Worm (Caenorhabditis elegans) whole organism, L1 larva: Measurements from ENCODE around the gene ccd-5.
A peak's percentile ranks its signal among the peaks of the same experiment; 100 is the strongest.

ENCODE experiments used
- C16A3.4 ChIP-seq: fragments of 150-350 bp; optimal IDR thresholded peaks from 2 replicates; lab custom pipeline; 2014; ENCODE audit warnings: missing biosample characterization, missing genetic modification characterization
- Y116A8C.19 ChIP-seq: sonication (generic microtip); optimal IDR thresholded peaks from 2 replicates; lab custom pipeline; 2016; ENCODE audit warnings: missing compliant biosample characterization, missing genetic modification characterization, borderline replicate concordance
- aha-1 ChIP-seq: fragments of 150-350 bp; optimal IDR thresholded peaks from 2 replicates; lab custom pipeline; 2014; ENCODE audit warnings: missing biosample characterization, missing genetic modification characterization
- blmp-1 ChIP-seq: fragments of 150-350 bp; optimal IDR thresholded peaks from 2 replicates; lab custom pipeline; 2014; ENCODE audit warnings: missing biosample characterization, missing genetic modification characterization
- ceh-88 ChIP-seq: fragments of 200-800 bp; sonication (Bioruptor generic); IDR thresholded peaks from 2 replicates; pipeline ENCODE4 v1.3.6; 2022; ENCODE audit warnings: missing genetic modification characterization, missing compliant biosample characterization
- ceh-90 ChIP-seq: sonication (generic microtip); optimal IDR thresholded peaks from 2 replicates; lab custom pipeline; 2016; ENCODE audit warnings: missing genetic modification characterization, missing compliant biosample characterization
- ces-1 ChIP-seq: fragments of 150-350 bp; optimal IDR thresholded peaks from 2 replicates; lab custom pipeline; 2014; ENCODE audit warnings: missing biosample characterization, missing genetic modification reagents, missing genetic modification characterization
- dsc-1 ChIP-seq: sonication (generic microtip); optimal IDR thresholded peaks from 2 replicates; lab custom pipeline; 2016; ENCODE audit warnings: mild to moderate bottlenecking, missing genetic modification characterization, missing compliant biosample characterization
- efl-1 ChIP-seq, 4 experiments: fragments of 150-350 bp; optimal IDR thresholded peaks in 3 of 4; peaks in 1 of 4; 1 replicate in 1 of 4; 2 replicates in 3 of 4; lab custom pipeline; 2014; ENCODE audit warnings: missing biosample characterization in 2 of 4, missing genetic modification characterization in 2 of 4, missing genetic modification reagents in 2 of 4
- elt-2 ChIP-seq: sonication (generic microtip); optimal IDR thresholded peaks from 2 replicates; lab custom pipeline; 2016; ENCODE audit warnings: missing genetic modification characterization, mild to moderate bottlenecking, inconsistent platforms, missing compliant biosample characterization, missing genetic modification reagents
- elt-3 ChIP-seq, 6 experiments: fragments of 150-350 bp in 1 of 6; sonication (generic microtip); optimal IDR thresholded peaks; 2 replicates each; lab custom pipeline; 2017 to 2018; ENCODE audit warnings: missing biosample characterization in 6 of 6, missing genetic modification characterization in 6 of 6, inconsistent platforms in 1 of 6
- fkh-8 ChIP-seq: sonication (generic microtip); optimal IDR thresholded peaks from 2 replicates; lab custom pipeline; 2016; ENCODE audit warnings: mild to moderate bottlenecking, missing genetic modification characterization, missing compliant biosample characterization
- fos-1 ChIP-seq: fragments of 150-350 bp; optimal IDR thresholded peaks from 2 replicates; lab custom pipeline; 2014; ENCODE audit warnings: missing biosample characterization, missing genetic modification characterization
- grh-1 ChIP-seq: fragments of 200-800 bp; sonication (Bioruptor generic); IDR thresholded peaks from 2 replicates; pipeline ENCODE4 v1.3.6; 2022; ENCODE audit warnings: missing genetic modification reagents, missing genetic modification characterization, missing compliant biosample characterization
- hlh-4 ChIP-seq: sonication (generic microtip); optimal IDR thresholded peaks from 2 replicates; lab custom pipeline; 2016; ENCODE audit warnings: mild to moderate bottlenecking, missing genetic modification characterization, missing compliant biosample characterization
- hpl-2 ChIP-seq: fragments of 150-350 bp; optimal IDR thresholded peaks from 2 replicates; lab custom pipeline; 2014; ENCODE audit warnings: missing biosample characterization, missing genetic modification reagents, missing genetic modification characterization
- isw-1 ChIP-seq: fragments of 200-800 bp; sonication (Bioruptor generic); IDR thresholded peaks from 2 replicates; pipeline ENCODE4 v1.3.6; 2022; ENCODE audit warnings: missing genetic modification characterization, missing compliant biosample characterization
- jun-1 ChIP-seq: fragments of 150-350 bp; optimal IDR thresholded peaks from 2 replicates; lab custom pipeline; 2014; ENCODE audit warnings: missing biosample characterization, missing genetic modification reagents, missing genetic modification characterization
- lin-14 ChIP-seq: fragments of 200-800 bp; sonication (Bioruptor generic); optimal IDR thresholded peaks from 2 replicates; lab custom pipeline; 2018; ENCODE audit warnings: mild to moderate bottlenecking, missing genetic modification characterization, moderate library complexity, missing compliant biosample characterization
- lir-3 ChIP-seq: sonication (generic microtip); optimal IDR thresholded peaks from 2 replicates; lab custom pipeline; 2016; ENCODE audit warnings: mild to moderate bottlenecking, missing genetic modification characterization, moderate library complexity, missing compliant biosample characterization; ENCODE audit not compliant: poor library complexity
- lsy-2 ChIP-seq, 2 experiments: fragments of 150-350 bp; optimal IDR thresholded peaks; 2 replicates each; lab custom pipeline; 2014; ENCODE audit warnings: missing biosample characterization in 2 of 2, missing genetic modification characterization in 2 of 2
- mab-9 ChIP-seq: fragments of 200-800 bp; sonication (Bioruptor generic); IDR thresholded peaks from 2 replicates; pipeline ENCODE4 v1.3.6; 2022; ENCODE audit warnings: missing genetic modification reagents, missing genetic modification characterization, missing compliant biosample characterization
- mdl-1 ChIP-seq, 2 experiments: fragments of 150-350 bp; optimal IDR thresholded peaks; 2 replicates each; lab custom pipeline; 2014 to 2017; ENCODE audit warnings: missing biosample characterization in 2 of 2, missing genetic modification characterization in 2 of 2, inconsistent platforms in 1 of 2
- mef-2 ChIP-seq: fragments of 150-350 bp; optimal IDR thresholded peaks from 2 replicates; lab custom pipeline; 2014; ENCODE audit warnings: missing biosample characterization, missing genetic modification characterization
- nhr-19 ChIP-seq: fragments of 200-800 bp; sonication (Bioruptor generic); conservative IDR thresholded peaks from 2 replicates; pipeline ENCODE4 v1.3.6; 2022; ENCODE audit warnings: missing genetic modification characterization, missing compliant biosample characterization
- nhr-20 ChIP-seq: sonication (generic microtip); optimal IDR thresholded peaks from 2 replicates; lab custom pipeline; 2016; ENCODE audit warnings: mild to moderate bottlenecking, missing genetic modification characterization, missing compliant biosample characterization
- nhr-47 ChIP-seq: sonication (generic microtip); optimal IDR thresholded peaks from 2 replicates; lab custom pipeline; 2016; ENCODE audit warnings: mild to moderate bottlenecking, missing genetic modification characterization, moderate library complexity, missing compliant biosample characterization
- nhr-71 ChIP-seq: sonication (generic microtip); optimal IDR thresholded peaks from 2 replicates; lab custom pipeline; 2016; ENCODE audit warnings: mild to moderate bottlenecking, missing genetic modification characterization, moderate library complexity, missing compliant biosample characterization
- nhr-76 ChIP-seq: sonication (generic microtip); optimal IDR thresholded peaks from 2 replicates; lab custom pipeline; 2017; ENCODE audit warnings: missing biosample characterization, missing genetic modification characterization
- nhr-84 ChIP-seq: sonication (generic microtip); optimal IDR thresholded peaks from 2 replicates; lab custom pipeline; 2017; ENCODE audit warnings: missing biosample characterization, missing genetic modification characterization
- nhr-85 ChIP-seq: sonication (generic microtip); peaks from one replicate; lab custom pipeline; 2016; ENCODE audit warnings: missing genetic modification characterization, inconsistent platforms, missing compliant biosample characterization
- nhr-90 ChIP-seq: sonication (generic microtip); optimal IDR thresholded peaks from 2 replicates; lab custom pipeline; 2016; ENCODE audit warnings: mild to moderate bottlenecking, missing genetic modification characterization, missing compliant biosample characterization; ENCODE audit not compliant: poor library complexity
- pag-3 ChIP-seq: sonication (generic microtip); optimal IDR thresholded peaks from 2 replicates; lab custom pipeline; 2017; ENCODE audit warnings: missing genetic modification characterization, mild to moderate bottlenecking, missing compliant biosample characterization, antibody characterized with exemption, borderline replicate concordance; ENCODE audit not compliant: insufficient read depth
- pax-3 ChIP-seq: fragments of 200-800 bp; sonication (Bioruptor generic); optimal IDR thresholded peaks from 2 replicates; lab custom pipeline; 2018; ENCODE audit warnings: mild to moderate bottlenecking, missing genetic modification characterization, moderate library complexity, missing compliant biosample characterization
- pqm-1 ChIP-seq: sonication (generic microtip); optimal IDR thresholded peaks from 3 replicates; lab custom pipeline; 2017; ENCODE audit warnings: missing biosample characterization, missing genetic modification characterization
- skn-1 ChIP-seq: fragments of 150-350 bp; optimal IDR thresholded peaks from 2 replicates; lab custom pipeline; 2014; ENCODE audit warnings: missing biosample characterization, missing genetic modification characterization
- snu-23 ChIP-seq: sonication (generic microtip); optimal IDR thresholded peaks from 2 replicates; lab custom pipeline; 2016; ENCODE audit warnings: missing genetic modification characterization, missing compliant biosample characterization
- swsn-7 ChIP-seq: sonication (generic microtip); optimal IDR thresholded peaks from 2 replicates; lab custom pipeline; 2016; ENCODE audit warnings: missing genetic modification characterization, missing compliant biosample characterization
- tbx-2 ChIP-seq: sonication (generic microtip); optimal IDR thresholded peaks from 2 replicates; lab custom pipeline; 2016; ENCODE audit warnings: missing genetic modification characterization, missing compliant biosample characterization
- tlp-1 ChIP-seq: fragments of 150-350 bp; optimal IDR thresholded peaks from 2 replicates; lab custom pipeline; 2014; ENCODE audit warnings: missing biosample characterization, missing genetic modification characterization
- unc-86 ChIP-seq: sonication (generic microtip); optimal IDR thresholded peaks from 2 replicates; lab custom pipeline; 2016; ENCODE audit warnings: missing genetic modification characterization, missing compliant biosample characterization
- zag-1 ChIP-seq: fragments of 150-350 bp; optimal IDR thresholded peaks from 2 replicates; lab custom pipeline; 2014; ENCODE audit warnings: missing biosample characterization, missing genetic modification characterization
- ztf-4 ChIP-seq: fragments of 150-350 bp; optimal IDR thresholded peaks from 2 replicates; lab custom pipeline; 2014; ENCODE audit warnings: missing biosample characterization, missing genetic modification characterization

Gene ccd-5

DNA sequence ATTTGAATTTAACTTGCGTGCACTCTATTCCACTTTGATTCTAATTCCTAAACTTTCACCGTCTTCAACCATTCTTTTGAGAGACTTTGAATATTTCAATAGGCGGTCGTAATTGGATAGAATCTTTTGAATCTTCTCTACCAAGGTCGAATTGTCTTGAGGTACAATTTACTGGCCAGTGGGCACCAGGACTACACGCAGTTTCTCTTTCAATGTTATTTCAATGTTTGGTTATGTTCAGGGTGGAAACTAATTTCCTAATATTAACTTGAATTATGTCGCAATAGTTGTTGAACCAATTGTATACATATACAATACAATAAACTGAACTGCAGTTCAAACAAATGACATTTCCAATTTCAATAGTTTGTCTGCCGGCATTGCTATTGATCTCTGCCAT, 15.6 kb upstream of the ccd-5 start (continued):
- TF ChIP-seq lin-14 (GFP tag; lab: Kevin White, UChicago) (peak; percentile 61), nhr-85 (tag; lab: Kevin White, UChicago) (peak; percentile 90), nhr-47 (tag; lab: Kevin White, UChicago) (peak; percentile 7), hpl-2 (GFP tag; lab: Kevin White, UChicago) (no peak), ceh-88 (GFP tag; lab: Robert Waterston, UW) (no peak), blmp-1 (tag; lab: Kevin White, UChicago) (peak; percentile 87), dsc-1 (tag; lab: Kevin White, UChicago) (no peak), lsy-2 (tag; optimal IDR thresholded peaks at IDR 0.05; lab: Kevin White, UChicago) (peak in 1 of 2 experiments; percentile 22)
- TF ChIP-seq, all 84 proteins: peak for 10

ce11 chrX:2585655-2586054, 13.2 kb upstream of the ccd-5 start, which contains the start of gene H01M10.2:
Gene H01M10.2 (minus strand): TSS chrX:2585755.
- TF ChIP-seq elt-3 (tag; optimal IDR thresholded peaks at IDR 0.05; lab: Kevin White, UChicago) (no peak), tbx-2 (tag; lab: Kevin White, UChicago) (no peak), hlh-4 (tag; lab: Kevin White, UChicago) (no peak), jun-1 (tag; lab: Kevin White, UChicago) (no peak), unc-86 (tag; lab: Kevin White, UChicago) (no peak), nhr-84 (tag; lab: Kevin White, UChicago) (no peak), isw-1 (no peak), nhr-71 (tag; lab: Kevin White, UChicago) (no peak), pax-3 (tag; lab: Kevin White, UChicago) (no peak), pag-3 (tag; lab: Kevin White, UChicago) (no peak), tlp-1 (no peak), lsy-2 (tag; optimal IDR thresholded peaks at IDR 0.05; lab: Kevin White, UChicago) (no peak), fos-1 (tag; lab: Kevin White, UChicago) (no peak), hpl-2 (GFP tag; lab: Kevin White, UChicago) (no peak), fkh-8 (tag; lab: Kevin White, UChicago) (no peak)

DNA sequence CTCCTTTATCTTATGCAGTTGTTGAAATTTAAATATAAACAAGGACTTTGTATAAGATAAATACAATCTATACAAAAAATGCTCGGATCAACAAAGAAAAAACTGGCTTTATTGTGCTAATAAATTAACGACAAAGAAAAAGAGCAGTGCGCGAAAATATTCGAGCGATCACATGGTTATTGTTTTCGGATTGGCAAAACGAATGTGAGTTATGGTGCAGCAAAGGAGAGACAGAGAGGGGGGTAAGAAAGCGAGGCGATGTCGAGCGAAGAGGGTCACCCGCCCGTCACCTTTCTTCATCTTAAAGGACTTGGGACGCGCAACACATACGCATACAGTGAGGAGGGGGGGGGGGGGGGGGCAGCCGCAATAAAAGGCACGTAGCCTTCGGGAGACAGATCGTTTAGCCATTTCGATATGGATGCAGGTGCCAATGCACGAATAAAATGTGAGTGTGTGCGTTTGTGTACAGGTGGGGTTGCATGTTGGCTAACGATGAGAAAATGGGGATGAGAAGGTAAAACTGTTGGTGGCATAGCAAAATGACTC, 10.8 kb upstream of the ccd-5 start:
- TF ChIP-seq nhr-19, result peak; percentile 11; the same call in 1 of the 2 replicates
- no peak for TF ChIP-seq ceh-90 (tag; lab: Kevin White, UChicago)
- no peak for TF ChIP-seq aha-1
- peak; percentile 18 for TF ChIP-seq nhr-47 (tag; lab: Kevin White, UChicago)
- no peak for TF ChIP-seq efl-1 (optimal IDR thresholded peaks at IDR 0.05; lab: Kevin White, UChicago)
- peak in 1 of 2 experiments; percentile 8 for TF ChIP-seq efl-1 (GFP tag; optimal IDR thresholded peaks at IDR 0.05 in 1 of 2; lab: Kevin White, UChicago)
- TF ChIP-seq skn-1 (tag; lab: Kevin White, UChicago), result peak; percentile 22
- peak; percentile 13 for TF ChIP-seq nhr-71 (tag; lab: Kevin White, UChicago)
- peak; percentile 0 for TF ChIP-seq nhr-20 (tag; lab: Kevin White, UChicago)
- TF ChIP-seq grh-1, result 0 out of 2 replicates have a peak, but pooled peaks have one; percentile 32
- TF ChIP-seq nhr-85 (tag; lab: Kevin White, UChicago), result peak; percentile 86
- peak; percentile 3 for TF ChIP-seq snu-23
- TF ChIP-seq ces-1, result no peak
- TF ChIP-seq nhr-90 (tag; lab: Kevin White, UChicago), result peak; percentile 31
- no peak for TF ChIP-seq mab-9 (GFP tag; lab: Robert Waterston, UW)
- peak; percentile 59 for TF ChIP-seq lin-14 (GFP tag; lab: Kevin White, UChicago)

ce11 chrX:2581828-2582589, 9.6 kb upstream of the ccd-5 start:
- TF ChIP-seq blmp-1 (tag; lab: Kevin White, UChicago) (peak; percentile 46), C16A3.4 (tag; lab: Kevin White, UChicago) (peak; percentile 7), mef-2 (tag; lab: Kevin White, UChicago) (no peak), hlh-4 (tag; lab: Kevin White, UChicago) (no peak), ztf-4 (tag; lab: Kevin White, UChicago) (no peak), ceh-88 (GFP tag; lab: Robert Waterston, UW) (no peak), nhr-84 (tag; lab: Kevin White, UChicago) (no peak), pag-3 (tag; lab: Kevin White, UChicago) (peak; percentile 76), nhr-76 (tag; lab: Kevin White, UChicago) (no peak), zag-1 (no peak), elt-2 (tag; lab: Kevin White, UChicago) (no peak), nhr-71 (tag; lab: Kevin White, UChicago) (peak; percentile 70), swsn-7 (tag; lab: Kevin White, UChicago) (no peak), mdl-1 (tag; optimal IDR thresholded peaks at IDR 0.05; lab: Kevin White, UChicago) (peak in 1 of 2 experiments; percentile 56), skn-1 (tag; lab: Kevin White, UChicago) (peak; percentile 65), pqm-1 (tag; lab: Kevin White, UChicago) (no peak), Y116A8C.19 (no peak), lir-3 (tag; lab: Kevin White, UChicago) (peak; percentile 2)
